Fruit fly (Drosophila melanogaster) whole organism, prepupa: ENCODE data around the gene dind.

ENCODE experiments used
- Blimp-1 ChIP-seq: fragments of 200-800 bp; sonication (Bioruptor generic); optimal IDR thresholded peaks from 3 replicates; lab custom pipeline; 2017; ENCODE audit warnings: missing biosample characterization, missing genetic modification characterization, mild to moderate bottlenecking, moderate library complexity, missing genetic modification reagents
- CG10631 ChIP-seq: fragments of 200-800 bp; sonication (Bioruptor generic); optimal IDR thresholded peaks from 2 replicates; lab custom pipeline; 2016; ENCODE audit warnings: missing biosample characterization, missing genetic modification characterization
- CG10669 ChIP-seq: fragments of 200-800 bp; sonication (Bioruptor generic); optimal IDR thresholded peaks from 3 replicates; lab custom pipeline; 2018; ENCODE audit warnings: missing biosample characterization, mild to moderate bottlenecking, missing genetic modification characterization, moderate library complexity
- CG11294 ChIP-seq: fragments of 200-800 bp; sonication (Bioruptor generic); IDR thresholded peaks from 2 replicates; pipeline ENCODE4 v1.3.6; 2022; ENCODE audit warnings: missing biosample characterization, missing genetic modification characterization
- CG11762 ChIP-seq: fragments of 200-800 bp; sonication (Bioruptor generic); optimal IDR thresholded peaks from 3 replicates; lab custom pipeline; 2016; ENCODE audit warnings: missing biosample characterization, missing genetic modification characterization; ENCODE audit not compliant: insufficient read depth
- CG11902 ChIP-seq: fragments of 200-800 bp; sonication (Bioruptor generic); optimal IDR thresholded peaks from 3 replicates; lab custom pipeline; 2016; ENCODE audit warnings: missing biosample characterization, missing genetic modification characterization
- CG31627 ChIP-seq: fragments of 200-800 bp; sonication (Bioruptor generic); optimal IDR thresholded peaks from 3 replicates; lab custom pipeline; 2016; ENCODE audit warnings: missing biosample characterization, missing genetic modification characterization
- CG32006 ChIP-seq: fragments of 200-800 bp; sonication (Bioruptor generic); optimal IDR thresholded peaks from 3 replicates; lab custom pipeline; 2017; ENCODE audit warnings: missing biosample characterization, mild to moderate bottlenecking, missing genetic modification characterization
- CG34406 ChIP-seq: fragments of 200-800 bp; sonication (Bioruptor generic); optimal IDR thresholded peaks from 3 replicates; lab custom pipeline; 2016; ENCODE audit warnings: missing biosample characterization, missing genetic modification characterization
- CG3919 ChIP-seq: fragments of 200-800 bp; sonication (Bioruptor generic); optimal IDR thresholded peaks from 3 replicates; lab custom pipeline; 2016; ENCODE audit warnings: missing biosample characterization, missing genetic modification characterization
- CG6163 ChIP-seq: fragments of 200-800 bp; sonication (Bioruptor generic); IDR thresholded peaks from 3 replicates; pipeline ENCODE4 v1.3.6; 2022; ENCODE audit warnings: missing biosample characterization, missing genetic modification characterization
- CG6792 ChIP-seq: fragments of 200-800 bp; sonication (Bioruptor generic); optimal IDR thresholded peaks from 3 replicates; lab custom pipeline; 2016; ENCODE audit warnings: missing biosample characterization, missing genetic modification characterization
- CG8319 ChIP-seq: fragments of 200-800 bp; sonication (Bioruptor generic); optimal IDR thresholded peaks from 3 replicates; lab custom pipeline; 2016; ENCODE audit warnings: missing biosample characterization, missing genetic modification characterization
- CG9139 ChIP-seq: fragments of 200-800 bp; sonication (Bioruptor generic); optimal IDR thresholded peaks from 3 replicates; lab custom pipeline; 2017; ENCODE audit warnings: missing biosample characterization, mild to moderate bottlenecking, missing genetic modification characterization
- Eip78C ChIP-seq: fragments of 200-800 bp; sonication (Bioruptor generic); peaks from one replicate; lab custom pipeline; 2016; ENCODE audit warnings: missing biosample characterization, missing genetic modification characterization
- Eip93F ChIP-seq: fragments of 200-800 bp; sonication (Bioruptor generic); optimal IDR thresholded peaks from 2 replicates; lab custom pipeline; 2016; ENCODE audit warnings: missing biosample characterization, mild to moderate bottlenecking, missing genetic modification characterization
- Ets96B ChIP-seq: fragments of 200-800 bp; optimal IDR thresholded peaks from 2 replicates; lab custom pipeline; 2019; ENCODE audit warnings: missing biosample characterization, mild to moderate bottlenecking, missing genetic modification characterization, moderate library complexity
- Hr39 ChIP-seq: fragments of 200-800 bp; sonication (Bioruptor generic); optimal IDR thresholded peaks from 2 replicates; lab custom pipeline; 2016; ENCODE audit warnings: missing biosample characterization, missing genetic modification characterization
- Met ChIP-seq: fragments of 200-800 bp; sonication (Bioruptor generic); optimal IDR thresholded peaks from 3 replicates; lab custom pipeline; 2016; ENCODE audit warnings: missing biosample characterization, missing genetic modification characterization
- Sox102F ChIP-seq: fragments of 200-800 bp; sonication (Bioruptor generic); optimal IDR thresholded peaks from 2 replicates; lab custom pipeline; 2016; ENCODE audit warnings: missing biosample characterization, mild to moderate bottlenecking, missing genetic modification characterization
- dsx ChIP-seq: fragments of 200-800 bp; optimal IDR thresholded peaks from 3 replicates; lab custom pipeline; 2019; ENCODE audit warnings: missing biosample characterization, mild to moderate bottlenecking, missing genetic modification characterization, moderate library complexity; ENCODE audit not compliant: poor library complexity, severe bottlenecking
- eg ChIP-seq: fragments of 200-800 bp; sonication (Bioruptor generic); IDR thresholded peaks from 3 replicates; pipeline ENCODE4 v1.3.6; 2022; ENCODE audit warnings: missing biosample characterization, missing genetic modification characterization
- esn ChIP-seq: fragments of 200-800 bp; sonication (Bioruptor generic); optimal IDR thresholded peaks from 2 replicates; lab custom pipeline; 2016; ENCODE audit warnings: missing biosample characterization, mild to moderate bottlenecking, missing genetic modification characterization, moderate library complexity
- fd59A ChIP-seq: fragments of 200-800 bp; sonication (Bioruptor generic); optimal IDR thresholded peaks from 2 replicates; lab custom pipeline; 2017; ENCODE audit warnings: missing biosample characterization, mild to moderate bottlenecking, missing genetic modification characterization, missing genetic modification reagents
- fkh ChIP-seq: fragments of 200-800 bp; sonication (Bioruptor generic); optimal IDR thresholded peaks from 3 replicates; lab custom pipeline; 2017; ENCODE audit warnings: missing biosample characterization, mild to moderate bottlenecking, missing genetic modification characterization, moderate library complexity
- lz ChIP-seq: fragments of 200-800 bp; sonication (Bioruptor generic); optimal IDR thresholded peaks from 3 replicates; lab custom pipeline; 2016; ENCODE audit warnings: missing biosample characterization, missing genetic modification characterization
- pdm3 ChIP-seq: fragments of 200-800 bp; sonication (Bioruptor generic); optimal IDR thresholded peaks from 3 replicates; lab custom pipeline; 2016; ENCODE audit warnings: missing biosample characterization, missing genetic modification characterization
- spab ChIP-seq: fragments of 200-800 bp; sonication (Bioruptor generic); optimal IDR thresholded peaks from 2 replicates; lab custom pipeline; 2017; ENCODE audit warnings: missing biosample characterization, mild to moderate bottlenecking, missing genetic modification characterization, missing genetic modification reagents
- svp ChIP-seq: fragments of 200-800 bp; sonication (Bioruptor generic); peaks from one replicate; lab custom pipeline; 2016; ENCODE audit warnings: missing biosample characterization, missing genetic modification characterization
- vri ChIP-seq: fragments of 200-800 bp; sonication (Bioruptor generic); optimal IDR thresholded peaks from 3 replicates; lab custom pipeline; 2016; ENCODE audit warnings: missing biosample characterization, mild to moderate bottlenecking, missing genetic modification characterization

dind gene

dm6 chr3R:18693611-18694010 lies 16.3 kb upstream of the dind start, which contains the start of gene CG14300:
Gene CG14300 (minus strand): TSS chr3R:18693711.
- TF ChIP-seq CG6792 (no peak), lz (GFP tag; lab: Kevin White, UChicago) (no peak), vri (GFP tag; lab: Kevin White, UChicago) (no peak), CG10631 (GFP tag; lab: Kevin White, UChicago) (no peak), CG31627 (GFP tag; lab: Kevin White, UChicago) (no peak), Sox102F (GFP tag; lab: Kevin White, UChicago) (no peak), CG6163 (GFP tag; lab: Robert Waterston, UW) (no peak), Hr39 (GFP tag; lab: Kevin White, UChicago) (no peak), CG32006 (GFP tag; lab: Kevin White, UChicago) (no peak)

DNA sequence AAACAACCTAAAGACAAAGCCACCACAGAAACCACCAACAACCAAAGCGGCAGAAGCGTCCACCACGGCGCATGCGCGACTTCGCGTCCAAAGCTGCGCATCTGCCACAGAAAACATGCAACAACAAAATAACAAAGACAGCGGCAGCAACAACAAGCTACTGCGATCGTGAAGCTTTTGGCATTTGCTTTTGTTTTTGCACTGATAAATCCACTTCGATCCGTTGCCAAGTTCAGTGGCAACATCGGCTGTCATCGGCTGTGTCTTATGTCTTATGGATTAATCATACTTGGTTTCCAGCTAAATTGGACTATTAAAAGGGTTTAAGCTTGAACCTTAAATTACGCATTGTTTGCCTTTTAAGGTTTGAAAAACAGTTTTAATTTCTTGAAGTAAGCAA lies 15.3 kb upstream of the dind start, which contains the start of gene Muc91C:
TSS of gene Muc91C (minus strand) at position 101 of the 400 bp plus-strand sequence.
- TF ChIP-seq CG3919: no peak
- no peak for TF ChIP-seq CG9139 (GFP tag; lab: Kevin White, UChicago)
- no peak for TF ChIP-seq eg (GFP tag; lab: Robert Waterston, UW)
- no peak for TF ChIP-seq Met
- no peak for TF ChIP-seq CG11902
- TF ChIP-seq CG31627 (GFP tag; lab: Kevin White, UChicago): no peak
- no peak for TF ChIP-seq CG10669 (GFP tag; lab: Kevin White, UChicago)

dm6 chr3R:18681054-18681453 lies 3.7 kb upstream of the dind start:
- no peak for TF ChIP-seq Blimp-1 (GFP tag; lab: Kevin White, UChicago)

- TF ChIP-seq spab (GFP tag; lab: Kevin White, UChicago): no peak
- TF ChIP-seq eg (GFP tag; lab: Robert Waterston, UW): no peak
- no peak for TF ChIP-seq CG10631 (GFP tag; lab: Kevin White, UChicago)
- no peak for TF ChIP-seq esn (GFP tag; lab: Kevin White, UChicago)
- no peak for TF ChIP-seq CG8319 (GFP tag; lab: Kevin White, UChicago)
- no peak for TF ChIP-seq pdm3 (GFP tag; lab: Kevin White, UChicago)
- TF ChIP-seq Ets96B (tag; lab: Kevin White, UChicago): no peak
- TF ChIP-seq CG6792: no peak
- no peak for TF ChIP-seq Eip93F (GFP tag; lab: Kevin White, UChicago)
- no peak for TF ChIP-seq lz (GFP tag; lab: Kevin White, UChicago)
- no peak for TF ChIP-seq Eip78C (GFP tag; lab: Kevin White, UChicago)
- TF ChIP-seq CG34406 (GFP tag; lab: Kevin White, UChicago): no peak
- no peak for TF ChIP-seq Met
- TF ChIP-seq, all 60 proteins: peak for 0
These were observed 3.0 kb upstream of the dind start, which contains the start of the genes CG46318 and ChT for dm6 chr3R:18680332-18680731. Gene CG46318 (plus strand): TSS chr3R:18680604. Gene ChT (plus strand): TSS chr3R:18680604.

DNA sequence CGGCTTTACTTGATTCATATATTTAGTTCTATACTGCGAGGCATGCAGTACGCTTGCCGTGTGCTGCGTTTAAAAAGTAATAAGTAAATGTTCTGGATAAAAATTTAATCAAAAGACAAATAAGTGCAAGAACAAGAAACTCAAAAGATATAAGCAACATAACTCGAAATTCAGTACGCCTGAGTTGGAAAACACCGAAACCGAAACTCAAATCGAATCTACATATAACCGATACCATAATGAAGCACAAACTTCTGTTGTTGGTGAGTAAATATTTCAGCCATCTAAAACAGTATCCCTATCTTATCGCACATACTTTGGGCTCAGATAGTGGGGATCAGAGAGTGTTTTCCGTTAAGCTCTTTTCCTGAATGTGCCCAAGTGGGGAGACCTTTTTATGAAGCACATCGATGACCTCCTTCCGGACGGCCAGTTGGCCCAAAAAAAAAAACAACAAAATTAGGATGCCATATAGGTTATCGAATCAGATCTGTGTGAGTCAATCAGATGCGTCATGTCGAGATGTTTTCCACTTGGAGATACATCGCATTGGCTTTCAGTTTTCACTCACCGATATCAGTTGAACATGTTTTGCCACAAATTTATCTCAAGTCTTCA lies 6.1 kb downstream of the dind start, which contains the start of gene CG31230:
TSS of gene CG31230 (plus strand) at position 568 of the 618 bp plus-strand sequence.
- TF ChIP-seq CG11294 (GFP tag; lab: Robert Waterston, UW) (no peak), fd59A (GFP tag; lab: Kevin White, UChicago) (no peak), svp (peak; percentile 46), fkh (peak; percentile 78), dsx (GFP tag; lab: Kevin White, UChicago) (no peak), CG11762 (GFP tag; lab: Kevin White, UChicago) (no peak)
